Worm (Caenorhabditis elegans) whole organism, L4/young adult: ENCODE results near the gene clc-21.

ENCODE experiments used
- W03F9.2 ChIP-seq: fragments of 150-350 bp; optimal IDR thresholded peaks from 2 replicates; lab custom pipeline; 2014; ENCODE audit warnings: missing biosample characterization, missing genetic modification characterization
- dao-5 ChIP-seq: sonication (generic microtip); optimal IDR thresholded peaks from 2 replicates; lab custom pipeline; 2016; ENCODE audit warnings: missing genotype, missing genetic modification characterization, moderate library complexity, missing compliant biosample characterization
- him-1 ChIP-seq: sonication (generic microtip); optimal IDR thresholded peaks from 2 replicates; lab custom pipeline; 2016; ENCODE audit warnings: missing genotype, missing genetic modification reagents, missing genetic modification characterization, missing compliant biosample characterization

DNA sequence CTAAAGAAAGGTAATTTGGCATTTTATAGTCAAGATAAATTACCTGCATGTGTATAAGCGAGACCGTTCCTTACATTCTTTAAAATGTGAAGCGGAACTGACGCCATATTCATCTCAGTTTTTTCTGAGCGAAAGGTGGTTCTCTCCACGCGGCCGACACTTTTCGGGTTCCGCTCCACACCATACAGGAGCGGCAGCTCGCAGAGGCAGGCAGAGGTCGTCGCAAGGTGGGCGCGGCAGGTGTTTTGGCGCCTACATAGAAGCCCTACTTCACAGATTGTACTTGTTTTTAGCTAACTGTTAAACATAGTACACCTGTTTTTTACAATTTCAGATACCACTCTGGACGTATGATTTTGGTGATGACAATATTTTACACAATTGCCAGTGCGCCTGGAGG is 50.9 kb downstream of the clc-21 start:
- TF ChIP-seq W03F9.2 (tag; lab: Kevin White, UChicago) (no peak), him-1 (tag; lab: Kevin White, UChicago) (no peak), dao-5 (tag; lab: Kevin White, UChicago) (no peak)
